Fruit fly (Drosophila melanogaster) whole organism, embryonic: ENCODE data around the gene CG12321.

ENCODE experiments used
- CG1024 ChIP-seq: fragments of 200-800 bp; sonication (Bioruptor generic); IDR thresholded peaks from 2 replicates; pipeline ENCODE4 v1.3.6; 2022; ENCODE audit warnings: missing biosample characterization, missing genetic modification characterization
- CG10366 ChIP-seq: fragments of 200-800 bp; sonication (Bioruptor generic); IDR thresholded peaks from 2 replicates; pipeline ENCODE4 v1.3.6; 2022; ENCODE audit warnings: missing biosample characterization, missing genetic modification characterization
- CG14710 ChIP-seq: fragments of 200-800 bp; sonication (Bioruptor generic); optimal IDR thresholded peaks from 3 replicates; lab custom pipeline; 2019; ENCODE audit warnings: missing biosample characterization, mild to moderate bottlenecking, missing genetic modification characterization, moderate library complexity
- CG1603 ChIP-seq: fragments of 200-800 bp; sonication (Bioruptor generic); optimal IDR thresholded peaks from 2 replicates; lab custom pipeline; 2019; ENCODE audit warnings: missing biosample characterization, mild to moderate bottlenecking, missing genetic modification characterization, moderate library complexity
- CG17568 ChIP-seq: fragments of 200-800 bp; sonication (Bioruptor generic); optimal IDR thresholded peaks from 2 replicates; lab custom pipeline; 2018; ENCODE audit warnings: missing biosample characterization, mild to moderate bottlenecking, missing genetic modification characterization, moderate library complexity
- CG17912 ChIP-seq: fragments of 200-800 bp; sonication (Bioruptor generic); optimal IDR thresholded peaks from 2 replicates; lab custom pipeline; 2018; ENCODE audit warnings: missing biosample characterization, mild to moderate bottlenecking, missing genetic modification characterization
- CG18011 ChIP-seq: fragments of 200-800 bp; sonication (Bioruptor generic); optimal IDR thresholded peaks from 2 replicates; lab custom pipeline; 2017; ENCODE audit warnings: missing biosample characterization, missing genetic modification characterization, mild to moderate bottlenecking, moderate library complexity, missing genotype
- CG2202 ChIP-seq: fragments of 200-800 bp; sonication (Bioruptor generic); optimal IDR thresholded peaks from 2 replicates; lab custom pipeline; 2018; ENCODE audit warnings: missing biosample characterization, mild to moderate bottlenecking, missing genetic modification characterization
- CG2712 ChIP-seq: fragments of 200-800 bp; optimal IDR thresholded peaks from 3 replicates; lab custom pipeline; 2019; ENCODE audit warnings: missing biosample characterization, mild to moderate bottlenecking, missing genetic modification characterization, moderate library complexity
- CG2875 ChIP-seq: fragments of 200-800 bp; sonication (Bioruptor generic); optimal IDR thresholded peaks from 2 replicates; lab custom pipeline; 2017; ENCODE audit warnings: missing biosample characterization, mild to moderate bottlenecking, missing genetic modification characterization, missing genetic modification reagents
- CG3065 ChIP-seq: fragments of 200-800 bp; sonication (Bioruptor generic); optimal IDR thresholded peaks from 2 replicates; lab custom pipeline; 2016; ENCODE audit warnings: missing biosample characterization, missing genetic modification characterization
- CG7928 ChIP-seq: fragments of 200-800 bp; sonication (Bioruptor generic); optimal IDR thresholded peaks from 2 replicates; lab custom pipeline; 2017; ENCODE audit warnings: missing biosample characterization, mild to moderate bottlenecking, missing genetic modification characterization
- CG7987 ChIP-seq: fragments of 200-800 bp; sonication (Bioruptor generic); optimal IDR thresholded peaks from 2 replicates; lab custom pipeline; 2018; ENCODE audit warnings: missing biosample characterization, mild to moderate bottlenecking, missing genetic modification characterization, moderate library complexity
- CHES-1-like ChIP-seq: fragments of 200-800 bp; sonication (Bioruptor generic); optimal IDR thresholded peaks from 2 replicates; lab custom pipeline; 2016; ENCODE audit warnings: missing biosample characterization, missing genetic modification characterization
- Chrac-16 ChIP-seq: fragments of 200-800 bp; sonication (Bioruptor generic); optimal IDR thresholded peaks from 3 replicates; lab custom pipeline; 2016; ENCODE audit warnings: missing biosample characterization, missing genetic modification characterization
- Dek ChIP-seq: fragments of 200-800 bp; sonication (Bioruptor generic); optimal IDR thresholded peaks from 3 replicates; lab custom pipeline; 2019; ENCODE audit warnings: missing biosample characterization, mild to moderate bottlenecking, missing genetic modification characterization, moderate library complexity
- Drgx ChIP-seq: fragments of 200-800 bp; sonication (Bioruptor generic); IDR thresholded peaks from 2 replicates; pipeline ENCODE4 v1.3.6; 2022; ENCODE audit warnings: missing biosample characterization, missing genetic modification characterization
- Fer2 ChIP-seq: fragments of 200-800 bp; sonication (Bioruptor generic); optimal IDR thresholded peaks from 2 replicates; lab custom pipeline; 2018; ENCODE audit warnings: missing biosample characterization, mild to moderate bottlenecking, missing genetic modification characterization, moderate library complexity
- HmgD ChIP-seq: fragments of 200-800 bp; sonication (Bioruptor generic); optimal IDR thresholded peaks from 3 replicates; lab custom pipeline; 2016; ENCODE audit warnings: missing biosample characterization, missing genetic modification characterization
- MESR4 ChIP-seq: fragments of 200-800 bp; sonication (Bioruptor generic); optimal IDR thresholded peaks from 2 replicates; lab custom pipeline; 2018; ENCODE audit warnings: missing biosample characterization, mild to moderate bottlenecking, missing genetic modification characterization, moderate library complexity
- PHDP ChIP-seq: fragments of 200-800 bp; sonication (Bioruptor generic); optimal IDR thresholded peaks from 3 replicates; lab custom pipeline; 2018; ENCODE audit warnings: missing biosample characterization, mild to moderate bottlenecking, missing genetic modification characterization, moderate library complexity
- Rx ChIP-seq: fragments of 200-800 bp; sonication (Bioruptor generic); IDR thresholded peaks from 2 replicates; pipeline ENCODE4 v1.3.6; 2022; ENCODE audit warnings: missing biosample characterization, missing genetic modification characterization
- Spps ChIP-seq: fragments of 200-800 bp; sonication (Bioruptor generic); optimal IDR thresholded peaks from 2 replicates; lab custom pipeline; 2018; ENCODE audit warnings: missing biosample characterization, mild to moderate bottlenecking, missing genetic modification characterization
- Usf ChIP-seq: fragments of 200-800 bp; sonication (Bioruptor generic); optimal IDR thresholded peaks from 2 replicates; lab custom pipeline; 2017; ENCODE audit warnings: missing genotype, missing biosample characterization, missing genetic modification characterization
- ara ChIP-seq: fragments of 200-800 bp; sonication (Bioruptor generic); IDR thresholded peaks from 2 replicates; pipeline ENCODE4 v1.3.6; 2022; ENCODE audit warnings: missing biosample characterization, missing genetic modification characterization
- caup ChIP-seq: fragments of 200-800 bp; sonication (Bioruptor generic); optimal IDR thresholded peaks from 3 replicates; lab custom pipeline; 2017; ENCODE audit warnings: missing biosample characterization, mild to moderate bottlenecking, missing genetic modification characterization, moderate library complexity; ENCODE audit not compliant: severe bottlenecking
- ci ChIP-seq: fragments of 200-800 bp; sonication (Bioruptor generic); IDR thresholded peaks from 3 replicates; pipeline ENCODE4 v1.3.6; 2022; ENCODE audit warnings: missing biosample characterization, missing genetic modification characterization
- dati ChIP-seq: fragments of 200-800 bp; sonication (Bioruptor generic); IDR thresholded peaks from 2 replicates; pipeline ENCODE4 v1.3.6; 2022; ENCODE audit warnings: missing biosample characterization, missing genetic modification characterization
- disco-r ChIP-seq: fragments of 200-800 bp; sonication (Bioruptor generic); optimal IDR thresholded peaks from 2 replicates; lab custom pipeline; 2016; ENCODE audit warnings: missing biosample characterization, missing genetic modification characterization
- dmrt11E ChIP-seq: fragments of 200-800 bp; sonication (Bioruptor generic); optimal IDR thresholded peaks from 3 replicates; lab custom pipeline; 2018; ENCODE audit warnings: missing biosample characterization, mild to moderate bottlenecking, missing genetic modification characterization, moderate library complexity
- dysf ChIP-seq: fragments of 200-800 bp; sonication (Bioruptor generic); IDR thresholded peaks from 3 replicates; pipeline ENCODE4 v1.3.6; 2022; ENCODE audit warnings: missing biosample characterization, missing genetic modification characterization
- fd3F ChIP-seq: fragments of 200-800 bp; sonication (Bioruptor generic); optimal IDR thresholded peaks from 2 replicates; lab custom pipeline; 2018; ENCODE audit warnings: missing biosample characterization, mild to moderate bottlenecking, missing genetic modification characterization, moderate library complexity
- fd64A ChIP-seq: fragments of 200-800 bp; sonication (Bioruptor generic); optimal IDR thresholded peaks from 3 replicates; lab custom pipeline; 2018; ENCODE audit warnings: missing biosample characterization, mild to moderate bottlenecking, missing genetic modification characterization
- gcm ChIP-seq: fragments of 200-800 bp; sonication (Bioruptor generic); optimal IDR thresholded peaks from 2 replicates; lab custom pipeline; 2019; ENCODE audit warnings: missing biosample characterization, mild to moderate bottlenecking, missing genetic modification characterization, moderate library complexity
- gcm2 ChIP-seq: fragments of 200-800 bp; sonication (Bioruptor generic); optimal IDR thresholded peaks from 2 replicates; lab custom pipeline; 2016; ENCODE audit warnings: missing biosample characterization, missing genetic modification characterization
- kah ChIP-seq: fragments of 200-800 bp; sonication (Bioruptor generic); optimal IDR thresholded peaks from 2 replicates; lab custom pipeline; 2018; ENCODE audit warnings: missing biosample characterization, mild to moderate bottlenecking, missing genetic modification characterization
- kni ChIP-seq: fragments of 200-800 bp; sonication (Bioruptor generic); optimal IDR thresholded peaks from 3 replicates; lab custom pipeline; 2017; ENCODE audit warnings: mild to moderate bottlenecking, missing biosample characterization, missing genetic modification reagents, missing genetic modification characterization
- lbe ChIP-seq: fragments of 200-800 bp; sonication (Bioruptor generic); optimal IDR thresholded peaks from 2 replicates; lab custom pipeline; 2016; ENCODE audit warnings: missing biosample characterization, mild to moderate bottlenecking, missing genetic modification characterization
- odd ChIP-seq: fragments of 200-800 bp; sonication (Bioruptor generic); optimal IDR thresholded peaks from 2 replicates; lab custom pipeline; 2017; ENCODE audit warnings: missing biosample characterization, mild to moderate bottlenecking, missing genetic modification characterization
- onecut ChIP-seq: fragments of 200-800 bp; sonication (Bioruptor generic); IDR thresholded peaks from 2 replicates; pipeline ENCODE4 v1.3.6; 2022; ENCODE audit warnings: missing biosample characterization, missing genetic modification characterization
- otp ChIP-seq: fragments of 200-800 bp; sonication (Bioruptor generic); IDR thresholded peaks from 3 replicates; pipeline ENCODE4, ENCODE4 v1.3.6; 2022; ENCODE audit warnings: missing biosample characterization, missing genetic modification characterization
- pb ChIP-seq: fragments of 200-800 bp; sonication (Bioruptor generic); optimal IDR thresholded peaks from 3 replicates; lab custom pipeline; 2016; ENCODE audit warnings: missing biosample characterization, missing genetic modification characterization
- psq ChIP-seq: fragments of 200-800 bp; sonication (Bioruptor generic); optimal IDR thresholded peaks from 2 replicates; lab custom pipeline; 2017; ENCODE audit warnings: missing biosample characterization, missing genetic modification characterization
- pum ChIP-seq: fragments of 200-800 bp; sonication (Bioruptor generic); optimal IDR thresholded peaks from 2 replicates; lab custom pipeline; 2016; ENCODE audit warnings: missing biosample characterization, missing genetic modification characterization
- so ChIP-seq: fragments of 200-800 bp; sonication (Bioruptor generic); IDR thresholded peaks from 3 replicates; pipeline ENCODE4 v1.3.6; 2022; ENCODE audit warnings: missing biosample characterization, missing genetic modification characterization
- tap ChIP-seq: fragments of 200-800 bp; optimal IDR thresholded peaks from 3 replicates; lab custom pipeline; 2019; ENCODE audit warnings: missing biosample characterization, mild to moderate bottlenecking, missing genetic modification characterization, moderate library complexity
- ttk ChIP-seq: fragments of 200-800 bp; sonication (Bioruptor generic); IDR thresholded peaks from 2 replicates; pipeline ENCODE4 v2.1.2; 2022; ENCODE audit warnings: missing biosample characterization, missing genetic modification characterization
- vnd ChIP-seq: fragments of 200-800 bp; sonication (Bioruptor generic); IDR thresholded peaks from 3 replicates; pipeline ENCODE4 v1.3.6; 2022; ENCODE audit warnings: missing biosample characterization, missing genetic modification characterization; ENCODE audit not compliant: partially characterized antibody
- wdn ChIP-seq: fragments of 200-800 bp; sonication (Bioruptor generic); IDR thresholded peaks from 2 replicates; pipeline ENCODE4 v1.3.6; 2022; ENCODE audit warnings: missing biosample characterization, missing genetic modification characterization
- wor ChIP-seq: fragments of 200-800 bp; sonication (Bioruptor generic); IDR thresholded peaks from 2 replicates; pipeline ENCODE4 v1.3.6; 2022; ENCODE audit warnings: missing biosample characterization, missing genetic modification characterization
- zen ChIP-seq: fragments of 200-800 bp; sonication (Bioruptor generic); optimal IDR thresholded peaks from 3 replicates; lab custom pipeline; 2018; ENCODE audit warnings: missing biosample characterization, mild to moderate bottlenecking, missing genetic modification characterization, moderate library complexity

CG12321 gene

DNA sequence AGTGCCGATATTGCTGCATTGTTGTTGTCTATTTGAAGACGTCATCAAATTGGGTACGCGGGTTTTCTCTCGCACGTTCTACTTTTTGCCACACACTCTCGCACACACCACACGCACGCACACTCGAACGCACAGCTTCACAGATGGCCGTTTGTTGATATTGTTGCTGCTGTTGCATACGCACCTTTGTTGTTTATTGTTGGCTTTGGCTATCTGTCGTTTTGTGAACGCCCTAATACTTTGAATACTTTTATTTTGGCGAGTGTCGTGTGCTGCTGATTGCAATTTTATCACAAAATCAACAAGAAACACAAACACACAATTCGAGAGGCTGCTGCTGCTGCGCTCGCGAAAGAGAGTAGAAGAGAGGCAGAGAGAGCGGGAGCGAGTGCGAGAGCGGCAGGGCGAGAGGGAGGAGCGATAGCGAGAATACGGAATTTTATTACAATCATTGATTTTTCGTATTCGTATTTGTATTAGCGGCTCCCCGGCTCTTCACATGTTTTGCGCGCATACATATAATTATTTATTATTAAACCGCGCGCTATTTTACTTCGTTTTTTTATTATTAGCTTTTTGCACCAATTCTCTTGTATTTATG is 10.1 kb upstream of the CG12321 start (continued):
- TF ChIP-seq CG1024 (no peak), HmgD (no peak), Spps (peak; percentile 30), psq (GFP tag; lab: Kevin White, UChicago) (no peak), lbe (GFP tag; lab: Kevin White, UChicago) (peak; percentile 73), CG17568 (GFP tag; lab: Kevin White, UChicago) (peak; percentile 68), fd64A (peak; percentile 58), ci (no peak), Rx (no peak), Drgx (GFP tag; lab: Robert Waterston, UW) (no peak), zen (tag; lab: Kevin White, UChicago) (peak; percentile 47), pum (GFP tag; lab: Kevin White, UChicago) (no peak), gcm (GFP tag; lab: Kevin White, UChicago) (peak; percentile 49), CG14710 (tag; lab: Kevin White, UChicago) (peak; percentile 39), kah (GFP tag; lab: Kevin White, UChicago) (peak; percentile 60), MESR4 (GFP tag; lab: Kevin White, UChicago) (no peak), Chrac-16 (GFP tag; lab: Kevin White, UChicago) (no peak), dysf (GFP tag; lab: Robert Waterston, UW) (no peak), ara (no peak), disco-r (GFP tag; lab: Kevin White, UChicago) (peak; percentile 31), Dek (tag; lab: Kevin White, UChicago) (no peak), CG10366 (GFP tag; lab: Robert Waterston, UW) (no peak), Usf (no peak), CG7987 (peak; percentile 76), CG17912 (GFP tag; lab: Kevin White, UChicago) (peak; percentile 35), otp (GFP tag; lab: Robert Waterston, UW) (no peak), CG7928 (GFP tag; lab: Kevin White, UChicago) (no peak), so (GFP tag; lab: Robert Waterston, UW) (no peak), CG3065 (no peak), CG2875 (GFP tag; lab: Kevin White, UChicago) (peak; percentile 56), tap (tag; lab: Kevin White, UChicago) (peak; percentile 29), kni (peak; percentile 62), PHDP (tag; lab: Kevin White, UChicago) (peak; percentile 30), Fer2 (no peak), CG18011 (no peak), ttk (no peak), CHES-1-like (GFP tag; lab: Kevin White, UChicago) (peak; percentile 44), wor (GFP tag; lab: Robert Waterston, UW) (no peak), dati (GFP tag; lab: Robert Waterston, UW) (no peak), fd3F (GFP tag; lab: Kevin White, UChicago) (no peak), odd (GFP tag; lab: Kevin White, UChicago) (peak; percentile 22), CG2712 (tag; lab: Kevin White, UChicago) (no peak), onecut (GFP tag; lab: Robert Waterston, UW) (peak; percentile 94), CG1603 (tag; lab: Kevin White, UChicago) (peak; percentile 64), caup (GFP tag; lab: Kevin White, UChicago) (peak; percentile 51), CG2202 (tag; lab: Kevin White, UChicago) (peak; percentile 61), dmrt11E (tag; lab: Kevin White, UChicago) (peak; percentile 39), gcm2 (no peak), vnd (GFP tag; lab: Robert Waterston, UW) (no peak), pb (GFP tag; lab: Kevin White, UChicago) (peak; percentile 49), wdn (GFP tag; lab: Robert Waterston, UW) (no peak)
